Fruit fly (Drosophila melanogaster) whole organism: ENCODE data around the gene CG8543.

Source experiments
- CG8478 ChIP-seq: fragments of >200 bp; optimal IDR thresholded peaks from 2 replicates; lab custom pipeline; 2018; ENCODE audit warnings: inconsistent platforms
- Dll ChIP-seq: fragments of >200 bp; optimal IDR thresholded peaks from 2 replicates; lab custom pipeline; 2017
- EcR ChIP-seq, 2 experiments: fragments of >200 bp; optimal IDR thresholded peaks; 2 replicates each; lab custom pipeline; 2017; ENCODE audit warnings: missing biosample characterization in 2 of 2, missing genetic modification characterization in 2 of 2, missing genetic modification reagents in 2 of 2
- pan ChIP-seq: fragments of >200 bp; optimal IDR thresholded peaks from 2 replicates; lab custom pipeline; 2017

DNA sequence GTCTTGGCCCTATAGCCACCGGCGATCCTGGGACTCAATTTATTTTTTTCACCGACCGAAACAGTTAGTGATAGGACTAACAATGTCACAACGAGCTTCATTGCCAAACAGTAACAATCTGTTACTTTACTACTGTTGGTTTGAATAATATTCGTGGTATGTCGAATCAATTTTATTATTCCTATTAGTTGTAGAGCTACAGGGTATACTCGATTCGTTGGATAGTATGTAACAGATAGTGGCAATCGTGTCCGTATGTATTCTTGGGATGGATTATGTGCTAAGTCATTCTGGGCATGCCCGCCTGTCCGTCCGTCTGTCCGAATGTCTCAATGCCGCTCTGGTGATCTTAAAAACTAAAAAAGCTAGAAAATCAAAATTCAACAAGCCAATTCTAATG lies 30.8 kb downstream of the CG8543 start, which contains the start of gene sphinx1:
- TF ChIP-seq EcR (GFP tag; optimal IDR thresholded peaks at IDR 0.05; lab: Kevin White, UChicago), result no peak
- no peak for TF ChIP-seq pan (lab: Kevin White, UChicago)
- no peak for TF ChIP-seq CG8478 (lab: Kevin White, UChicago)
- no peak for TF ChIP-seq Dll (lab: Kevin White, UChicago)
